Worm (Caenorhabditis elegans) whole organism, early embryonic: ENCODE data around the gene sri-46.

Source experiments
- ets-7 ChIP-seq: sonication (generic microtip); optimal IDR thresholded peaks from 2 replicates; lab custom pipeline; 2016; ENCODE audit warnings: missing genotype, missing genetic modification characterization, missing compliant biosample characterization
- flt-1 ChIP-seq: fragments of 200-800 bp; sonication (Bioruptor generic); IDR thresholded peaks from 2 replicates; pipeline ENCODE4 v1.3.6; 2022; ENCODE audit warnings: missing genetic modification characterization, missing compliant biosample characterization
- sea-1 ChIP-seq: fragments of 200-800 bp; sonication (Bioruptor generic); conservative IDR thresholded peaks from 2 replicates; pipeline ENCODE4 v1.3.6; 2022; ENCODE audit warnings: missing genetic modification characterization, missing compliant biosample characterization

ce11 chrII:627913-628312 is 43.0 kb downstream of the sri-46 start:
- TF ChIP-seq flt-1 (GFP tag; lab: Robert Waterston, UW) (no peak), sea-1 (GFP tag; lab: Robert Waterston, UW) (no peak), ets-7 (tag; lab: Kevin White, UChicago) (no peak)
